Worm (Caenorhabditis elegans): ENCODE measurements around the gene nit-1.

nit-1 gene

DNA sequence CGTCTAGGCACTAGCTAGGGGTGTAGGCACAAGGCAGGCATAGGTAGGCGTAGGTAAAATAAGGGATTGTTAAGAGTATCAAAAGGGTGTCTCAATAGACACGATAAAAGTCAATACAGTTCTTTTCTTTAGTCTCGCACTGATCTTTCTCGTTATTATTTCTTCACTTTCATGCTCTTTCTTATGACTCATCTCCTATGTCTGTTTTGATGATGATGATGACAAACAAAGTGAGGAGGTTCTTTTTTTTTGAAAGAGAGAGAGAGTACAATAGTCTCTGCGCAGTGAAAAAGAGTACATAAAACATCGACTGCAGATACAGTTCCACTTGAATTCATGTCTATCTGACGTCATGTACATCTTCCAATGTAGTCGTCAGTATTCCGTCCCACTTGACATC lies 32.1 kb upstream of the nit-1 start:
- TF ChIP-seq nhr-12 (tag; optimal IDR thresholded peaks at IDR 0.05) = no peak
- no peak for TF ChIP-seq unc-120 (tag; optimal IDR thresholded peaks at IDR 0.05; ENCODE audit: poor library complexity, severe bottlenecking)
- no peak for TF ChIP-seq nhr-237 (tag; optimal IDR thresholded peaks at IDR 0.05)
- TF ChIP-seq ztf-11 (tag; optimal IDR thresholded peaks at IDR 0.05) = no peak
- TF ChIP-seq mep-1 (tag; optimal IDR thresholded peaks at IDR 0.05) = no peak
- TF ChIP-seq hlh-1 (tag; optimal IDR thresholded peaks at IDR 0.05) = no peak
- TF ChIP-seq zip-8 (tag; optimal IDR thresholded peaks at IDR 0.05) = no peak
- no peak for TF ChIP-seq ham-2 (GFP tag; optimal IDR thresholded peaks at IDR 0.05)
- TF ChIP-seq ceh-83 (GFP tag; optimal IDR thresholded peaks at IDR 0.05) = no peak
- no peak for TF ChIP-seq M03D4.4 (tag; optimal IDR thresholded peaks at IDR 0.05)
- TF ChIP-seq lin-32 (GFP tag; optimal IDR thresholded peaks at IDR 0.05) = no peak

DNA sequence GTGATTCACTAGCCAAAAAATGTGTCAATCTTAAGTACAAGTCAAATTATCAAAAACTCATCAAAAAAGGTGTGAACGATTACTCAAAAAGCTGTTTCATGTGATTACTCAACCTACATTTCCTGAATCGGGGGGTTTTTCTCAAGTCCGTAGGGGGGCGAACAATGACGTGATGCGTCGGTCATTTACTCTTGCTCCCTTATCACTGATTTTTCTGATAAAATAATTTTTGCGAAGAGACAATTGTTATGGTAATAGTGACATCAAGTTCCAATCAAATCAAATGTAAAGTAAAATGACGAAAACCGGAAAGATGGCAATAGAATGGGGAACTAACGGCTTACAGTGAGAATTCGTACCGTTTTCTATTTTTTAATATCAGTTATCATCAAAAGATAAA lies 28.0 kb upstream of the nit-1 start:
- TF ChIP-seq snpc-4 (tag; optimal IDR thresholded peaks at IDR 0.05) = no peak
- no peak for TF ChIP-seq elt-1 (tag; optimal IDR thresholded peaks at IDR 0.05; ENCODE audit: borderline replicate concordance, insufficient read depth)
- TF ChIP-seq sem-2 (GFP tag; optimal IDR thresholded peaks at IDR 0.05) = no peak
- TF ChIP-seq lin-32 (GFP tag; optimal IDR thresholded peaks at IDR 0.05) = no peak
- no peak for TF ChIP-seq ces-1 (GFP tag; optimal IDR thresholded peaks at IDR 0.05)
- TF ChIP-seq mls-2 (tag; optimal IDR thresholded peaks at IDR 0.05) = no peak
- no peak for TF ChIP-seq bed-3 (GFP tag; optimal IDR thresholded peaks at IDR 0.05)
- no peak for TF ChIP-seq blmp-1 (tag; optimal IDR thresholded peaks at IDR 0.05)
- TF ChIP-seq unc-120 (tag; optimal IDR thresholded peaks at IDR 0.05; ENCODE audit: poor library complexity, severe bottlenecking) = no peak
- no peak for TF ChIP-seq sptf-1 (tag; optimal IDR thresholded peaks at IDR 0.05)
- no peak for TF ChIP-seq unc-62 (GFP tag; optimal IDR thresholded peaks at IDR 0.05)
- no peak for TF ChIP-seq zip-8 (tag; optimal IDR thresholded peaks at IDR 0.05)
- no peak for TF ChIP-seq nhr-12 (tag; optimal IDR thresholded peaks at IDR 0.05)
- no peak for TF ChIP-seq M03D4.4 (tag; optimal IDR thresholded peaks at IDR 0.05)
- no peak for TF ChIP-seq lsy-2 (tag; optimal IDR thresholded peaks at IDR 0.05)
- no peak for TF ChIP-seq flh-1 (GFP tag; optimal IDR thresholded peaks at IDR 0.05)
- no peak for TF ChIP-seq elt-3 (tag; optimal IDR thresholded peaks at IDR 0.05)
- TF ChIP-seq unc-39 (tag; optimal IDR thresholded peaks at IDR 0.05) = no peak

DNA sequence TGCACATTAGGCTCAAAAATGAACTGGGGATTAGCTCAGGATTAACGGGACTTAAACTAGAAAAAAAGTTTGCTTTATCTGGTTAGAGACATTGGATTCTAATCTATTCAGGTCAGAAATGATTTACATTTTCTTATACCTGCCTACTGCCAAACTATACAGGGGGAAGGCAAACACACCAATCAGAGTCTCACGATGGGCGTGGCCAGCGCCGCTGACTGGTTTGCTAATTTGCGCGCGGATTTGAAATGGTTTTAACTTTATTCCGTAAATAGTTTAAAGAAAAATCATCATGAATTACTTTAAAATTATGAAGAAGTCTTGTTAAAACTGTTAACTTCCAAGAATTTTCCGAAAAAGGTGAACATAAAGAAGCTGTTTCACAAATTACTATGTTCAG lies 23.7 kb upstream of the nit-1 start:
- TF ChIP-seq nhr-76 (tag; optimal IDR thresholded peaks at IDR 0.05) (no peak), mab-5 (tag; optimal IDR thresholded peaks at IDR 0.05) (no peak), mls-2 (tag; optimal IDR thresholded peaks at IDR 0.05) (no peak), blmp-1 (tag; optimal IDR thresholded peaks at IDR 0.05) (no peak), ceh-83 (GFP tag; optimal IDR thresholded peaks at IDR 0.05) (no peak), sptf-1 (tag; optimal IDR thresholded peaks at IDR 0.05) (no peak), tbx-8 (GFP tag; optimal IDR thresholded peaks at IDR 0.05) (no peak), ztf-11 (tag; optimal IDR thresholded peaks at IDR 0.05) (no peak), nhr-12 (tag; optimal IDR thresholded peaks at IDR 0.05) (no peak)

DNA sequence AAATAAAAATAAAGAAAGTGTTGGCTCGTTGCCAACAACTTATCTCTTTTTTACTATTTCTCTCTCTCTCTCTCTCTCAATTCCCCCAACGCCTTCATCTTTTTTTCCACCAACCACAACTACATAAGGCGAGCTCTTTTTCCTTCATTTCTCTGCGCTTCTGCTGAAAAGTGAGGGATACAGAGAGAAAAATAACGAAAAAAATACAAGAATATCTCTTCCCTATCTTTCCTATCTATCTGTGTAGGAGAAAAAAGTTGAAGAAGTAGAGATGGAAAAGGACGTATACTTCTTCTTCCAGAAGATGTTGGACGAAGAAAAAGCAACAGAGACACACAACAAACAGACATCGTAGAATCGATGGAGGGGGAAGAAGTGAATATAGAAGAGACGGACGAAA lies 23.2 kb upstream of the nit-1 start:
- TF ChIP-seq ces-1 (GFP tag; optimal IDR thresholded peaks at IDR 0.05) (peak; percentile 62), snpc-4 (tag; optimal IDR thresholded peaks at IDR 0.05) (no peak)

DNA sequence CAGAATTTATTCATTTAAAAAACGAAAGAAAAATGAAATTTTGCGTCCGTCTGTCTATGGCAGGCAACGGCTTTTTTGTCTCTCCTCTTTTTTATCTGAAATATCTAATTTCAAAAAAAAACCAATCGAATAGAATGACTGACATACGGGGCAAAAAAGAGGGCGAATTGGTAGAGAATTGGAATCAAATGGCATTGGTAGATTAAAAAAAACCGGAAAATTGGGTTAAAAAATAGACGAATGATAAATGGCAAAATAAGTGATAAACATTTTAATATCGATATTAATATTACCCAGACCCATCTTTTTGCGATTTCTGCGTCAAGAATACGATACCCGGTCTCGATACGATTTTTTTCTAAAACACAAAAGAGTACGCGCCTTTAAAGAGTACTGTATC lies 20.5 kb upstream of the nit-1 start, which contains the start of gene tir-1:
tir-1 (minus strand) TSS at position 101 of the 400 bp plus-strand sequence.
- no peak for TF ChIP-seq mep-1 (tag; optimal IDR thresholded peaks at IDR 0.05)
- no peak for TF ChIP-seq ceh-39 (tag; optimal IDR thresholded peaks at IDR 0.05)
- TF ChIP-seq unc-120 (tag; optimal IDR thresholded peaks at IDR 0.05; ENCODE audit: poor library complexity, severe bottlenecking) = no peak
- TF ChIP-seq elt-1 (tag; optimal IDR thresholded peaks at IDR 0.05; ENCODE audit: borderline replicate concordance, insufficient read depth) = no peak
- TF ChIP-seq lin-13 (tag; optimal IDR thresholded peaks at IDR 0.05) = no peak
- TF ChIP-seq elt-3 (tag; optimal IDR thresholded peaks at IDR 0.05) = no peak
- no peak for TF ChIP-seq lsy-2 (tag; optimal IDR thresholded peaks at IDR 0.05)
- TF ChIP-seq nhr-76 (tag; optimal IDR thresholded peaks at IDR 0.05) = no peak
- no peak for TF ChIP-seq ces-1 (GFP tag; optimal IDR thresholded peaks at IDR 0.05)
- no peak for TF ChIP-seq M03D4.4 (tag; optimal IDR thresholded peaks at IDR 0.05)
- TF ChIP-seq cnd-1 (tag; optimal IDR thresholded peaks at IDR 0.05) = no peak
- TF ChIP-seq drap-1 (GFP tag; optimal IDR thresholded peaks at IDR 0.05) = no peak
- no peak for TF ChIP-seq snpc-4 (tag; optimal IDR thresholded peaks at IDR 0.05)
- no peak for TF ChIP-seq sptf-1 (tag; optimal IDR thresholded peaks at IDR 0.05)
- TF ChIP-seq nhr-237 (tag; optimal IDR thresholded peaks at IDR 0.05) = no peak
- TF ChIP-seq sem-2 (GFP tag; optimal IDR thresholded peaks at IDR 0.05) = no peak
- TF ChIP-seq unc-39 (tag; optimal IDR thresholded peaks at IDR 0.05) = no peak
